Worm (Caenorhabditis elegans): ENCODE results near the gene C28H8.3.

C28H8.3 gene

ce11 chrIII:5906749-5907148 lies 1.8 kb upstream of the C28H8.3 start, which contains the start of gene erd-2.2:
Gene erd-2.2, plus strand, starts transcription at chrIII:5907049.
- TF ChIP-seq ama-1 (optimal IDR thresholded peaks at IDR 0.05) (no peak), pha-4 (GFP tag; IDR thresholded peaks at IDR 0.05) (no peak), pha-4 (tag; optimal IDR thresholded peaks at IDR 0.05) (no peak), spr-1 (tag; optimal IDR thresholded peaks at IDR 0.05) (no peak), F44E2.7 (GFP tag; IDR thresholded peaks at IDR 0.05) (no peak), nhr-77 (tag; optimal IDR thresholded peaks at IDR 0.05) (no peak), daf-16 (GFP tag; optimal IDR thresholded peaks at IDR 0.05) (no peak), daf-16 (tag; optimal IDR thresholded peaks at IDR 0.05) (peak; percentile 62)

ce11 chrIII:5914717-5915116 lies 6.2 kb downstream of the C28H8.3 start:
- TF ChIP-seq ZK337.2 (GFP tag; IDR thresholded peaks at IDR 0.05), result no peak
- no peak for TF ChIP-seq egl-27 (tag; optimal IDR thresholded peaks at IDR 0.05)
- no peak for TF ChIP-seq ceh-62 (tag; optimal IDR thresholded peaks at IDR 0.05)
- TF ChIP-seq dve-1 (tag; optimal IDR thresholded peaks at IDR 0.05; ENCODE audit: insufficient read depth), result peak; percentile 79
- no peak for TF ChIP-seq zag-1 (tag; optimal IDR thresholded peaks at IDR 0.05)
- TF ChIP-seq lim-7 (GFP tag; IDR thresholded peaks at IDR 0.05), result no peak
- TF ChIP-seq F10B5.3 (tag; optimal IDR thresholded peaks at IDR 0.05), result peak; percentile 27
- TF ChIP-seq pha-4 (GFP tag; IDR thresholded peaks at IDR 0.05), result no peak; the same call in 1 of the 2 replicates
- TF ChIP-seq pha-4 (tag; optimal IDR thresholded peaks at IDR 0.05), result peak; percentile 24
- TF ChIP-seq ceh-28 (tag; optimal IDR thresholded peaks at IDR 0.05), result no peak
- TF ChIP-seq cey-2 (tag; optimal IDR thresholded peaks at IDR 0.05; ENCODE audit: borderline replicate concordance, insufficient read depth), result no peak
- TF ChIP-seq duxl-1 (tag; optimal IDR thresholded peaks at IDR 0.05; ENCODE audit: poor library complexity), result peak; percentile 39
- no peak for TF ChIP-seq T26A8.4 (GFP tag; IDR thresholded peaks at IDR 0.05)
- TF ChIP-seq vab-7 (GFP tag; IDR thresholded peaks at IDR 0.05), result no peak
- TF ChIP-seq ztf-11 (tag; optimal IDR thresholded peaks at IDR 0.05), result no peak
- no peak for TF ChIP-seq ces-1 (GFP tag; optimal IDR thresholded peaks at IDR 0.05)
- TF ChIP-seq ceh-44 (GFP tag; IDR thresholded peaks at IDR 0.05), result no peak
- no peak for TF ChIP-seq nhr-111 (GFP tag; optimal IDR thresholded peaks at IDR 0.05)
- no peak for TF ChIP-seq fos-1 (tag; optimal IDR thresholded peaks at IDR 0.05)
- no peak for TF ChIP-seq lin-13 (GFP tag; optimal IDR thresholded peaks at IDR 0.05)
- no peak for TF ChIP-seq Y75B8A.6 (GFP tag; IDR thresholded peaks at IDR 0.05)
- TF ChIP-seq mxl-3 (GFP tag; optimal IDR thresholded peaks at IDR 0.05), result peak; percentile 13
- no peak for TF ChIP-seq F37D6.2 (tag; optimal IDR thresholded peaks at IDR 0.05)
- no peak for TF ChIP-seq mdl-1 (tag; optimal IDR thresholded peaks at IDR 0.05)
- TF ChIP-seq daf-16 (GFP tag; optimal IDR thresholded peaks at IDR 0.05), result no peak
- peak; percentile 62 for TF ChIP-seq daf-16 (tag; optimal IDR thresholded peaks at IDR 0.05)
- TF ChIP-seq daf-8 (GFP tag; IDR thresholded peaks at IDR 0.05), result no peak
- TF ChIP-seq zfp-2 (tag; optimal IDR thresholded peaks at IDR 0.05), result no peak
- peak; percentile 55 for TF ChIP-seq pqm-1 (tag; optimal IDR thresholded peaks at IDR 0.05)
- TF ChIP-seq spr-1 (tag; optimal IDR thresholded peaks at IDR 0.05), result no peak
- no peak for TF ChIP-seq saeg-2 (GFP tag; IDR thresholded peaks at IDR 0.05)
- no peak for TF ChIP-seq D1046.2 (GFP tag; IDR thresholded peaks at IDR 0.05)
- no peak for TF ChIP-seq F49E8.2 (tag; optimal IDR thresholded peaks at IDR 0.05; ENCODE audit: borderline replicate concordance)
- TF ChIP-seq snpc-1.2 (GFP tag; IDR thresholded peaks at IDR 0.05), result no peak
- TF ChIP-seq arid-1 (GFP tag; conservative IDR thresholded peaks at IDR 0.05), result 0 out of 2 replicates have a peak, but pooled peaks have one; percentile 15
- no peak for TF ChIP-seq zfp-3 (GFP tag; conservative IDR thresholded peaks at IDR 0.05)
- no peak for TF ChIP-seq lir-3 (tag; optimal IDR thresholded peaks at IDR 0.05)
- TF ChIP-seq dmd-6 (GFP tag; IDR thresholded peaks at IDR 0.05), result 0 out of 2 replicates have a peak, but pooled peaks have one; percentile 14
- TF ChIP-seq nhr-77 (tag; optimal IDR thresholded peaks at IDR 0.05), result no peak
- no peak for TF ChIP-seq nhr-6 (tag; optimal IDR thresholded peaks at IDR 0.05)
- no peak for TF ChIP-seq snpc-4 (tag; optimal IDR thresholded peaks at IDR 0.05)
- TF ChIP-seq hlh-11 (tag; optimal IDR thresholded peaks at IDR 0.05), result peak; percentile 79
- peak; percentile 31 for TF ChIP-seq mep-1 (tag; optimal IDR thresholded peaks at IDR 0.05)
- no peak for TF ChIP-seq Y5F2A.4 (GFP tag; optimal IDR thresholded peaks at IDR 0.05)
- no peak for TF ChIP-seq dmd-8 (GFP tag; IDR thresholded peaks at IDR 0.05)
- no peak for TF ChIP-seq ZK546.5 (tag; optimal IDR thresholded peaks at IDR 0.05)
- TF ChIP-seq jun-1 (tag; optimal IDR thresholded peaks at IDR 0.05), result no peak
- no peak for TF ChIP-seq ctbp-1 (GFP tag; IDR thresholded peaks at IDR 0.05)

All from whole organism, L4 larva.